Fruit fly (Drosophila melanogaster): Measurements from ENCODE around the gene CG1529.

CG1529 gene

DNA sequence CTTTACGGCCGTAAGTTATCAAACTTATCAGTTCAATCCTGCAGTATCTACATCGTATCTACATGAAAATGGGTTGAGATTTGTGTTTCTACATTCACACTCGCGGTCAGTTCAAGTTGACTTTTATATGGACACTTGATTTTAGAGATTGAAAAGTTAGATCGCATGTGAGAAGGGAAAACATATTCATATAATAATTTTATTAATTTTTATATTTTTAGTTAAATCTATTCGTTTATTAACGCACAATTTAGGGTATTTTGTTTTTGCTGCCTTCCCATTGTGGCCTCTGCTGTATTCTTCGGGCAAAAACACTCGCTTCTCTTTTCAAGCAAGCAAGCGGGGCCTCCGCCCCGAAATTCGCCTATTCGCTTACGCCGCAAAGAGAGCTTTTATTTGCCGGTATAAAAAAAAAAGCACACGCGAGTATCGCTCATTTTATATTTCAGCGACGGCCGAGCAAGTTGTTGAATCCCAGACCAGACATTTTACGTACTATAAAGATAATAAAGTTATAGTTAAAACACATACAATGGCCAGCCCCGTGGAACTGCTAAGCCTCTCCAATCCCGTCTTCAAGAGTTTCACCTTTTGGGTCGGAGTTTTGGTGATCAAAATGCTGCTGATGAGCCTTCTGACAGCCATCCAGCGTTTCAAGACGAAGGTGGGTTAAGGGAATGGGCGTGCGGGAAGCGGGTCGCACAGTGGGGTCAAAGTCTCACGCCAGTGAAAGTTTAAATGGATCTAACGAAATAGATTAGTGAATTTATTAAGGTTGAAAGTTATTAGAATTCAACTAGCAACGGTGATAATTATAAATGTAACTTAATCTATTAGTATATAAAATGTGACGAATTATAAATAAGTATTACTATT, 11.1 kb upstream of the CG1529 start (continued):
- TF ChIP-seq CG11696 (GFP tag; IDR thresholded peaks at IDR 0.05) (peak; percentile 98), CG4424 (GFP tag; optimal IDR thresholded peaks at IDR 0.05) (peak; percentile 73), CG4617 (GFP tag; optimal IDR thresholded peaks at IDR 0.05; ENCODE audit: borderline replicate concordance) (peak; percentile 27), CG12071 (GFP tag; optimal IDR thresholded peaks at IDR 0.05) (peak; percentile 73), CG12744 (GFP tag; optimal IDR thresholded peaks at IDR 0.05) (no peak), row (GFP tag; IDR thresholded peaks at IDR 0.05) (peak; percentile 97), Ets97D (GFP tag; optimal IDR thresholded peaks at IDR 0.05) (no peak), sqz (GFP tag; optimal IDR thresholded peaks at IDR 0.05) (peak; percentile 84), Abd-B (GFP tag; optimal IDR thresholded peaks at IDR 0.05) (peak; percentile 80), CG33557 (GFP tag; optimal IDR thresholded peaks at IDR 0.05) (peak; percentile 69), run (tag; optimal IDR thresholded peaks at IDR 0.05) (peak; percentile 89), Side (GFP tag; optimal IDR thresholded peaks at IDR 0.05) (no peak), CG4854 (GFP tag; optimal IDR thresholded peaks at IDR 0.05) (peak; percentile 46), sisA (GFP tag; IDR thresholded peaks at IDR 0.05) (peak; percentile 87), CG9727 (GFP tag; optimal IDR thresholded peaks at IDR 0.05) (peak; percentile 88), lov (optimal IDR thresholded peaks at IDR 0.05) (no peak), lov (GFP tag; IDR thresholded peaks at IDR 0.05) (peak; percentile 85), Bgb (GFP tag; IDR thresholded peaks at IDR 0.05; ENCODE audit: partially characterized antibody) (no peak; the same call in 1 of the 2 replicates), ems (GFP tag; optimal IDR thresholded peaks at IDR 0.05) (peak; percentile 22), ken (GFP tag; IDR thresholded peaks at IDR 0.05) (peak; percentile 75; the same call in 2 of the 3 replicates), ci (GFP tag; IDR thresholded peaks at IDR 0.05) (peak; percentile 95), CG3847 (GFP tag; IDR thresholded peaks at IDR 0.05) (peak; percentile 85), Drgx (GFP tag; IDR thresholded peaks at IDR 0.05) (peak; percentile 94), Aef1 (GFP tag; IDR thresholded peaks at IDR 0.05) (peak; percentile 85), Ets65A (GFP tag) (peak; percentile 77), sd (tag; optimal IDR thresholded peaks at IDR 0.05) (peak; percentile 69), CG13287 (GFP tag; IDR thresholded peaks at IDR 0.05; ENCODE audit: partially characterized antibody) (0 out of 2 replicates have a peak, but pooled peaks have one; percentile 30), CG2678 (tag; optimal IDR thresholded peaks at IDR 0.05) (peak; percentile 94), CG12155 (GFP tag; optimal IDR thresholded peaks at IDR 0.05) (peak; percentile 84), br (optimal IDR thresholded peaks at IDR 0.05) (no peak), CG1832 (GFP tag; optimal IDR thresholded peaks at IDR 0.05) (no peak), Jarid2 (GFP tag; optimal IDR thresholded peaks at IDR 0.05) (peak; percentile 70), cas (GFP tag; IDR thresholded peaks at IDR 0.05) (peak; percentile 79), oc (tag; optimal IDR thresholded peaks at IDR 0.05) (peak; percentile 92)

DNA sequence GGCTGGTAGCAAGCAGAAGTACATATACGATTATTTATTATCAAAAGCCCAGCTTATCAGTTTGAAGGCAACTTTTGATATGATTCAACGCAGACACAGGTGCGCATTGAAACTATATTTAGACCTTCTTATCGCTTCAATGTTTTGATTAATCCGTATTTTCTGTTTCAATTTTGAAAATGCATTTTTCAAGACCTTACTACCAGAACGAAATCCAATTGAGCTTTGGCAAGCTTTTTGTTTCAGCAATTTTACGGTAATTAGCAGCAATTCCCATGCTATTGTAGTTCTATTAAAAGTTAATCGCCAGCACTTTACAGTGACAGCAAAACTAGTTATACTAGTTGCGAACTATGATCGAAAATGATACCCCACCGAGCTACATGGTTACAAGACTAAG, 10.1 kb upstream of the CG1529 start, which contains the start of gene Mgstl:
TSS of gene Mgstl (plus strand) at position 301 of the 400 bp plus-strand sequence.
- TF ChIP-seq ken (GFP tag; IDR thresholded peaks at IDR 0.05), result no peak
- no peak for TF ChIP-seq CG17829 (tag; optimal IDR thresholded peaks at IDR 0.05)
- TF ChIP-seq her (GFP tag; optimal IDR thresholded peaks at IDR 0.05), result no peak
- TF ChIP-seq pros (GFP tag; optimal IDR thresholded peaks at IDR 0.05), result no peak
- TF ChIP-seq Poxn (GFP tag; IDR thresholded peaks at IDR 0.05), result no peak

- TF ChIP-seq Med (GFP tag) (peak; percentile 15), maf-S (GFP tag; optimal IDR thresholded peaks at IDR 0.05) (no peak)
Observed at dm6 chrX:21040505-21040904, 8.8 kb upstream of the CG1529 start, which contains the start of gene CG15449. Gene CG15449 (minus strand): TSS chrX:21040605.

All from whole organism, embryonic.